Worm (Caenorhabditis elegans) whole organism, midembryonic: ENCODE data around the gene T01B4.3.

Source experiments
- T22C8.4 ChIP-seq: fragments of 200-800 bp; sonication (Bioruptor generic); IDR thresholded peaks from 2 replicates; pipeline ENCODE4 v1.3.6; 2022; ENCODE audit warnings: missing genetic modification characterization, missing compliant biosample characterization
- klf-2 ChIP-seq: fragments of 200-800 bp; sonication (Bioruptor generic); conservative IDR thresholded peaks from 2 replicates; pipeline ENCODE4 v1.3.6; 2022; ENCODE audit warnings: missing genetic modification reagents, missing genetic modification characterization, missing compliant biosample characterization

DNA sequence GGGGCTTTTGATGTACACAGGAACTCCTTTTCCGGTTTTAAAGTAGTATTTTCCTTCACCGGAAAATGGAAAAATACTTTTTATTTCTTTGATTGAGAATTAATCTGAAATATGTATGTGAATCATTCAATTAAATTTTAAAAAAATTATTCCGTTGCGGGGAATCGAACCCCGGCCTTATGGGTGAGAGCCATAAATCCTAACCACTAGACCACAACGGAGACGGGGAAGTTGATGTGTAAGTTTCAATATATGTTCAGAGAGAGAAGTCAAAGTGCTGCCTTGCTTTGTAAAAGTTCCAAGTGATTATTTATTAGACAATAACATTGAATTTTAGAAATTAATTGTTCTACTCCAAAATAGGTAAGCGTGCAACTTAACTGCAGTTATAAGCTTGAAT is 46.4 kb downstream of the T01B4.3 start:
- no peak for TF ChIP-seq klf-2 (GFP tag; lab: Robert Waterston, UW)
- no peak for TF ChIP-seq T22C8.4 (GFP tag; lab: Robert Waterston, UW)
